Worm (Caenorhabditis elegans): ENCODE data around the gene Y47G7B.2.

- TF ChIP-seq nhr-10 (tag; optimal IDR thresholded peaks at IDR 0.05) (no peak), unc-62 (GFP tag; optimal IDR thresholded peaks at IDR 0.05 in 1 of 2) (no peak), unc-62 (tag; optimal IDR thresholded peaks at IDR 0.05) (no peak), lin-15B (tag; optimal IDR thresholded peaks at IDR 0.05) (no peak), F26F4.8 (GFP tag; conservative IDR thresholded peaks at IDR 0.05) (no peak), nhr-11 (tag; optimal IDR thresholded peaks at IDR 0.05) (no peak), saeg-2 (GFP tag; IDR thresholded peaks at IDR 0.05) (no peak), aly-2 (tag; optimal IDR thresholded peaks at IDR 0.05) (no peak)
Measured at ce11 chrII:2705200-2705599, 2.6 kb downstream of the Y47G7B.2 start, which contains the start of gene srh-128.
